Worm (Caenorhabditis elegans): ENCODE measurements around the gene F44A2.5.
A peak's percentile ranks its signal among the peaks of the same experiment; 100 is the strongest.

Gene F44A2.5

DNA sequence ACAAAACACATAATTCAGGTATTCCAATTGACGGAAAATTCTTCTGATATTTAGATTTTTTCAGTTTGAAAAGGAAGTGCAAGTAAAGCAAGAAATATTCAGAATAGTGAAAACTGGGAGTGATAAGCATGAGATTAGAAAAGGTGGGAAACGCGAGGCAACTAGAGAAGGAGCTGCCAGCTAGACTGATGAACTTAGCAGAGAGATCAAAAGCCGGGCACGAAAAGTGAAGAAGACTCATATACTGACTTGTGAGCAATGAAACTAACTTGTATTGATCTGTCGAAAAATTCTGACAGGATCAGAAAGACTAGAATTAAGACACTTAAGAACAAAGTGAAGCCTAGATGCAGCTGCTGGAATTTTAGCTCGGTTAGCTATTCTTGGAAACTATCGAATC lies 35.9 kb upstream of the F44A2.5 start, which contains the start of gene nhr-36:
TSS of gene nhr-36 (minus strand) at position 101 of the 400 bp plus-strand sequence.
- peak in 1 of 2 experiments; percentile 53 for TF ChIP-seq unc-62 (GFP tag; optimal IDR thresholded peaks at IDR 0.05 in 1 of 2)
- no peak for TF ChIP-seq unc-62 (tag; optimal IDR thresholded peaks at IDR 0.05)
- no peak for TF ChIP-seq daf-8 (GFP tag; IDR thresholded peaks at IDR 0.05)

DNA sequence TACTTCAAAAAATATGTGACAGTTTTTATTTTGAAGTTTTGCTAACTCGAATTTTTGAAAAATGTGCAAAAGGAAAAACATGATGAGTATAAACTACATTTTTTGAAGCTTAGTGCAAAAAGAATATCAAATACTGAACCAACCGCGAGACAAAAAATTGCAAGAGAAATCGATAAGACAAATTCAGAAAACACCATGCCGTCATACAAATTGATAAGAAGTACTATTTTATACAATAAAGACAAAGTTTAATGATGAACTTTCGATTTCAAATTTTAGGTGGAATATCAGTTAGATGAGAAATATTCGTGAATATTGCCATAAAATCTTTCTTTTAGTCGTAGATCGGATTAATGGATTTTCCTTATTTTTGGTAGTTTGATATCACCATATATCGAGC lies 34.7 kb upstream of the F44A2.5 start:
- TF ChIP-seq dmd-6 (GFP tag; IDR thresholded peaks at IDR 0.05) (peak; percentile 47), nhr-28 (tag; optimal IDR thresholded peaks at IDR 0.05) (peak; percentile 43), nhr-77 (tag; optimal IDR thresholded peaks at IDR 0.05) (peak; percentile 7), dve-1 (tag; optimal IDR thresholded peaks at IDR 0.05; ENCODE audit: insufficient read depth) (peak; percentile 22), daf-16 (GFP tag; optimal IDR thresholded peaks at IDR 0.05) (no peak), daf-16 (tag; optimal IDR thresholded peaks at IDR 0.05) (peak; percentile 52), ceh-28 (tag; optimal IDR thresholded peaks at IDR 0.05) (no peak)

DNA sequence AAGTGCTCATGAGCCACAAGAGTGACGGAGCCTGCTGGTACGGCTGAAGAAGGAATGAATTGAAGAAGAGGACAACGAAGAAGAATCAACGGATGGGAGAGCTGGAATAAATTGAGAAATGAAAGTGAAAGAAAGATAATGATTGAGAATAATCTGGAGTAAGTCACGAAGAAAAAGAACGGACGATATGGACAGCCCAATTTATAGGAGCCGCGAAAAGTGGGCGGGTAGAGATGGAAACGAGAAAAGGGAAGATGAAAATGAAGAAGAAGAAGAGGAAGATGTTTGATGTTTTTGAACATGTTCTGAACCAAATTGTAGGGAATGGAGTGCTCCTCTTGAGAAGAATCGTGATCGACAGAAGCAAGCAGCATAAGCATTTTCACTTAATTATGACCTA lies 31.0 kb upstream of the F44A2.5 start, which contains the start of gene slc-17.7:
TSS of gene slc-17.7 (minus strand) at position 101 of the 400 bp plus-strand sequence.
- TF ChIP-seq sdz-12 (GFP tag; optimal IDR thresholded peaks at IDR 0.05) = no peak
- TF ChIP-seq spr-3 (GFP tag; optimal IDR thresholded peaks at IDR 0.05) = no peak
- no peak for TF ChIP-seq aly-2 (tag; optimal IDR thresholded peaks at IDR 0.05)
- TF ChIP-seq snpc-4 (tag; optimal IDR thresholded peaks at IDR 0.05) = no peak
- TF ChIP-seq zag-1 (tag; optimal IDR thresholded peaks at IDR 0.05) = no peak
- no peak for TF ChIP-seq Y105C5A.15 (GFP tag; IDR thresholded peaks at IDR 0.05)
- no peak for TF ChIP-seq ceh-82 (tag; optimal IDR thresholded peaks at IDR 0.05)
- no peak for TF ChIP-seq ceh-44 (GFP tag; IDR thresholded peaks at IDR 0.05)
- no peak for TF ChIP-seq ztf-7 (tag; optimal IDR thresholded peaks at IDR 0.05)
- TF ChIP-seq lsy-2 (tag; optimal IDR thresholded peaks at IDR 0.05) = no peak
- TF ChIP-seq lin-38 (GFP tag; IDR thresholded peaks at IDR 0.05) = no peak
- no peak for TF ChIP-seq lin-13 (GFP tag; optimal IDR thresholded peaks at IDR 0.05)
- TF ChIP-seq dmd-6 (GFP tag; IDR thresholded peaks at IDR 0.05) = no peak
- TF ChIP-seq nhr-42 (GFP tag; IDR thresholded peaks at IDR 0.05) = no peak
- TF ChIP-seq skn-1 (tag; optimal IDR thresholded peaks at IDR 0.05) = no peak
- TF ChIP-seq pqm-1 (tag; optimal IDR thresholded peaks at IDR 0.05) = no peak
- no peak for TF ChIP-seq cey-2 (tag; optimal IDR thresholded peaks at IDR 0.05; ENCODE audit: borderline replicate concordance, insufficient read depth)

DNA sequence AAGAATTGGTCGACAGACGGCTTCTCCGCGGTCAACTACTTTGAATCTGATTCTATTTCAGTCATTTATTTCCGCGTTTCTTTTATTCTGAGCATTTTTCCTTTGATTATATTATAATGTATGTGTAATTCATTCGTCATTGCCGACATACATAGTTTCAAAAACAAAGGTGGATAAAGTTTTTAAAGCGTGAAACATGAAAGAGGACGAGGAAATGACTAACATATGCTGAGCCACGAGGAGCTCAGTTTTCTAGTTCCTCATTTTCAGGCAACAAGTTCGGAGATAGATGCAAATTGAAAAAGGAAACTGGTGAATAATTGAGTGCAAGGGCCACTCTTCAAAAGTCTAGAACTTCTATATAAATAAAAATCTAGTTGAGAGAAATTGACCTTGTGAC lies 29.2 kb upstream of the F44A2.5 start:
- TF ChIP-seq pha-4 (GFP tag; IDR thresholded peaks at IDR 0.05) (no peak), pha-4 (tag; optimal IDR thresholded peaks at IDR 0.05) (no peak), lin-13 (GFP tag; optimal IDR thresholded peaks at IDR 0.05) (no peak), T26A8.4 (GFP tag; IDR thresholded peaks at IDR 0.05) (no peak), aha-1 (tag) (peak; percentile 86)

DNA sequence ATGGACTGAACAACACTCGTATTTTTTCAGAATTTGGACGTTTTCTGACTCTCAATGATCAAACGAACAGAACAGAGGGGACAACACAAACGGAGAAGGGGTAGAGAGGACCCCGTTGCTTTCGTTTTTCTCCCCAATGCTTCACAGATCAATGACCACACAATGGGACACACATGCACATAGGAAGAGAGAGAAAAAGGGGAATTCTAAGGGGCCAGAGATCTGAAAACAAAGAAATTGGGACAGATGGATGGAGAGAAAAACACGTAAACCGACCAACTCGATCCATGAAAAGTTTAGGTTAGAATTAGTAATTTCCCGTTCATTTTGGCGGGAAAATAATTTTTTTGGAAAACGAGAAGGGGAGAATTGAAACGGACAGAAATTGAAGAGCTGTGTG lies 27.0 kb upstream of the F44A2.5 start:
- no peak for TF ChIP-seq ceh-32 (tag; optimal IDR thresholded peaks at IDR 0.05; ENCODE audit: poor library complexity)
- no peak for TF ChIP-seq Y75B8A.6 (GFP tag; IDR thresholded peaks at IDR 0.05)
- TF ChIP-seq mdl-1 (tag; optimal IDR thresholded peaks at IDR 0.05) = peak in 1 of 2 experiments; percentile 6
- no peak for TF ChIP-seq zfp-3 (GFP tag; conservative IDR thresholded peaks at IDR 0.05)
- peak; percentile 29 for TF ChIP-seq fkh-10 (GFP tag; optimal IDR thresholded peaks at IDR 0.05)
- peak in 1 of 2 experiments; percentile 6 for TF ChIP-seq daf-16 (GFP tag; optimal IDR thresholded peaks at IDR 0.05)
- TF ChIP-seq daf-16 (tag; optimal IDR thresholded peaks at IDR 0.05) = no peak
- TF ChIP-seq unc-62 (GFP tag; optimal IDR thresholded peaks at IDR 0.05 in 1 of 2) = peak in 1 of 2 experiments; percentile 92
- no peak for TF ChIP-seq unc-62 (tag; optimal IDR thresholded peaks at IDR 0.05)
- TF ChIP-seq hlh-11 (tag; optimal IDR thresholded peaks at IDR 0.05) = peak; percentile 32
- peak in 1 of 2 experiments; percentile 9 for TF ChIP-seq hif-1 (tag; optimal IDR thresholded peaks at IDR 0.05)
- TF ChIP-seq hmg-1.1 (GFP tag; IDR thresholded peaks at IDR 0.05) = peak; percentile 41; the same call in 1 of the 2 replicates

Measured in whole organism, L4 larva.